Worm (Caenorhabditis elegans): ENCODE data around the gene flp-23.
A peak's percentile ranks its signal among the peaks of the same experiment; 100 is the strongest.

The flp-23 gene

ce11 chrIII:8663143-8663542 is 12.6 kb downstream of the flp-23 start:
- TF ChIP-seq nhr-237 (tag; optimal IDR thresholded peaks at IDR 0.05) = no peak

DNA sequence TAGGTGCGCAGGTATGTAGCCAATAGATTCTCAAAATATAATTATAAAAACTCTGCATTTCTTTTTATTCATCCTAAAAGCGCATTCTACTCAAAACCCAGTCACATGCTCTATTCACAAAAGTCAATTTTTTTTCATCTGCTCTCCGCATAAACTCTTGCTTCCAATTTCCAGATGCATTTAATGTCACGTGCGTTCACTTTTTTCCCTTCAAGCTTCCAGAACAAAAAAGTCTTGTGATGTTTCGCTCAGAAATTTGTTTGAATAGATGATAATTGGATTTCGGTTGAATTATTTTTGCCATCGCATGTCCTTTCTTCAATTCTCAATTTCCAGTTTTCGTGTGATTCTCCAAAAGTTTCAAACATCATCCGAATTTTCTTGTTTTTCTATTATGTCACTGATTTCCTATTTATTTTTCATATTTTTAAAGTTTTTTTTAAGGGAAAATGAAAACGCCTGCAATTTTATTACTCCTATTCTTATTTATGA is 14.4 kb downstream of the flp-23 start, which contains the start of gene F22B7.1:
Gene F22B7.1 (plus strand): TSS at position 442 of the 492 bp plus-strand sequence.
- TF ChIP-seq hlh-1 (tag; optimal IDR thresholded peaks at IDR 0.05) (no peak), unc-39 (tag; optimal IDR thresholded peaks at IDR 0.05) (no peak), mab-5 (tag; optimal IDR thresholded peaks at IDR 0.05) (no peak), unc-62 (GFP tag; optimal IDR thresholded peaks at IDR 0.05) (no peak), zip-8 (tag; optimal IDR thresholded peaks at IDR 0.05) (no peak), nhr-28 (tag; optimal IDR thresholded peaks at IDR 0.05) (no peak), ces-1 (GFP tag; optimal IDR thresholded peaks at IDR 0.05) (no peak), nhr-2 (tag; optimal IDR thresholded peaks at IDR 0.05) (no peak), lsy-2 (tag; optimal IDR thresholded peaks at IDR 0.05) (no peak)

ce11 chrIII:8667382-8667781 is 16.8 kb downstream of the flp-23 start, which contains the start of gene dpy-19:
Gene dpy-19, minus strand, starts transcription at chrIII:8667482.
- no peak for TF ChIP-seq lin-32 (GFP tag; optimal IDR thresholded peaks at IDR 0.05)
- no peak for TF ChIP-seq ceh-83 (GFP tag; optimal IDR thresholded peaks at IDR 0.05)
- no peak for TF ChIP-seq ceh-39 (tag; optimal IDR thresholded peaks at IDR 0.05)
- no peak for TF ChIP-seq nhr-12 (tag; optimal IDR thresholded peaks at IDR 0.05)
- TF ChIP-seq zip-8 (tag; optimal IDR thresholded peaks at IDR 0.05) = no peak
- no peak for TF ChIP-seq blmp-1 (tag; optimal IDR thresholded peaks at IDR 0.05)
- no peak for TF ChIP-seq tbx-8 (GFP tag; optimal IDR thresholded peaks at IDR 0.05)
- TF ChIP-seq unc-62 (GFP tag; optimal IDR thresholded peaks at IDR 0.05) = no peak
- no peak for TF ChIP-seq elt-3 (tag; optimal IDR thresholded peaks at IDR 0.05)
- TF ChIP-seq snpc-4 (tag; optimal IDR thresholded peaks at IDR 0.05) = no peak
- TF ChIP-seq cnd-1 (tag; optimal IDR thresholded peaks at IDR 0.05) = no peak
- no peak for TF ChIP-seq elt-1 (tag; optimal IDR thresholded peaks at IDR 0.05; ENCODE audit: borderline replicate concordance, insufficient read depth)
- no peak for TF ChIP-seq mls-2 (tag; optimal IDR thresholded peaks at IDR 0.05)

ce11 chrIII:8668717-8669116 is 18.1 kb downstream of the flp-23 start:
- TF ChIP-seq cnd-1 (tag; optimal IDR thresholded peaks at IDR 0.05) = no peak
- TF ChIP-seq mls-2 (tag; optimal IDR thresholded peaks at IDR 0.05) = no peak
- TF ChIP-seq ceh-43 (GFP tag; optimal IDR thresholded peaks at IDR 0.05) = no peak
- no peak for TF ChIP-seq mab-5 (tag; optimal IDR thresholded peaks at IDR 0.05)
- TF ChIP-seq hlh-1 (tag; optimal IDR thresholded peaks at IDR 0.05) = peak; percentile 4
- TF ChIP-seq unc-62 (GFP tag; optimal IDR thresholded peaks at IDR 0.05) = peak; percentile 63
- TF ChIP-seq sptf-1 (tag; optimal IDR thresholded peaks at IDR 0.05) = no peak

ce11 chrIII:8674980-8675485 is 24.5 kb downstream of the flp-23 start, which contains the start of gene pgl-2:
Gene pgl-2, minus strand, starts transcription at chrIII:8675435.
- TF ChIP-seq blmp-1 (tag; optimal IDR thresholded peaks at IDR 0.05) = no peak
- no peak for TF ChIP-seq unc-62 (GFP tag; optimal IDR thresholded peaks at IDR 0.05)
- TF ChIP-seq nhr-76 (tag; optimal IDR thresholded peaks at IDR 0.05) = no peak
- no peak for TF ChIP-seq pha-4 (tag; optimal IDR thresholded peaks at IDR 0.05)
- no peak for TF ChIP-seq ceh-83 (GFP tag; optimal IDR thresholded peaks at IDR 0.05)
- TF ChIP-seq lin-13 (tag; optimal IDR thresholded peaks at IDR 0.05) = no peak
- TF ChIP-seq ces-1 (GFP tag; optimal IDR thresholded peaks at IDR 0.05) = no peak
- no peak for TF ChIP-seq nhr-28 (tag; optimal IDR thresholded peaks at IDR 0.05)
- TF ChIP-seq lin-32 (GFP tag; optimal IDR thresholded peaks at IDR 0.05) = no peak
- TF ChIP-seq elt-1 (tag; optimal IDR thresholded peaks at IDR 0.05; ENCODE audit: borderline replicate concordance, insufficient read depth) = no peak
- no peak for TF ChIP-seq unc-39 (tag; optimal IDR thresholded peaks at IDR 0.05)
- no peak for TF ChIP-seq tbx-8 (GFP tag; optimal IDR thresholded peaks at IDR 0.05)
- TF ChIP-seq hlh-1 (tag; optimal IDR thresholded peaks at IDR 0.05) = no peak
- TF ChIP-seq drap-1 (GFP tag; optimal IDR thresholded peaks at IDR 0.05) = no peak
- TF ChIP-seq lsy-2 (tag; optimal IDR thresholded peaks at IDR 0.05) = no peak
- no peak for TF ChIP-seq mls-2 (tag; optimal IDR thresholded peaks at IDR 0.05)
- no peak for TF ChIP-seq nhr-2 (tag; optimal IDR thresholded peaks at IDR 0.05)

DNA sequence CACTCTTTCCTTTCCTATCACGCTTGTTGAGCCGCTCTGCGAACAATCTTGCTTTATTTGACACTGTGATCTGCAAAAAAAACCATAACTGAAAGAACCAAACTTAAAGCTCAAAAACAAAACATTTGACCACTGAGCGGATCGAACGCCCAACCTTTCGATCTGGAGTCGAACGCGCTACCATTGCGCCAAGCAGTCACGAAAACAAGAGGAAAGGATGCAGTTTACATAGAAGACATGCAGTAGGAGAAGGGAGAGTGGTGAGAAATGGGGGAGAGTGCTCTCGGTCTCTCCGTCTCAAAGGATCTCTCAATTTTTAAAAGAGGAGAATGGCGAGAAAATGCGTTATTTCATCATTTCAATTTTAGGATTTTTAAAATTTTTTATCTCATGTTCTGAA is 27.8 kb downstream of the flp-23 start:
- TF ChIP-seq unc-62 (GFP tag; optimal IDR thresholded peaks at IDR 0.05) (peak; percentile 43), ces-1 (GFP tag; optimal IDR thresholded peaks at IDR 0.05) (peak; percentile 44), sptf-1 (tag; optimal IDR thresholded peaks at IDR 0.05) (peak; percentile 98), mls-2 (tag; optimal IDR thresholded peaks at IDR 0.05) (peak; percentile 98), pha-4 (tag; optimal IDR thresholded peaks at IDR 0.05) (peak; percentile 62), lsy-2 (tag; optimal IDR thresholded peaks at IDR 0.05) (peak; percentile 66), nhr-12 (tag; optimal IDR thresholded peaks at IDR 0.05) (peak; percentile 22), lin-13 (tag; optimal IDR thresholded peaks at IDR 0.05) (peak; percentile 22), lin-32 (GFP tag; optimal IDR thresholded peaks at IDR 0.05) (peak; percentile 95), bed-3 (GFP tag; optimal IDR thresholded peaks at IDR 0.05) (peak; percentile 91), ceh-83 (GFP tag; optimal IDR thresholded peaks at IDR 0.05) (peak; percentile 97), cnd-1 (tag; optimal IDR thresholded peaks at IDR 0.05) (peak; percentile 95), elt-3 (tag; optimal IDR thresholded peaks at IDR 0.05) (peak; percentile 63), unc-120 (tag; optimal IDR thresholded peaks at IDR 0.05; ENCODE audit: poor library complexity, severe bottlenecking) (peak; percentile 90), nhr-76 (tag; optimal IDR thresholded peaks at IDR 0.05) (no peak), hlh-1 (tag; optimal IDR thresholded peaks at IDR 0.05) (peak; percentile 67), unc-39 (tag; optimal IDR thresholded peaks at IDR 0.05) (peak; percentile 33), nhr-237 (tag; optimal IDR thresholded peaks at IDR 0.05) (no peak), nhr-2 (tag; optimal IDR thresholded peaks at IDR 0.05) (peak; percentile 20), snpc-4 (tag; optimal IDR thresholded peaks at IDR 0.05) (no peak), M03D4.4 (tag; optimal IDR thresholded peaks at IDR 0.05) (peak; percentile 96), nhr-28 (tag; optimal IDR thresholded peaks at IDR 0.05) (peak; percentile 79), drap-1 (GFP tag; optimal IDR thresholded peaks at IDR 0.05) (peak; percentile 98), ham-2 (GFP tag; optimal IDR thresholded peaks at IDR 0.05) (peak; percentile 91), flh-1 (GFP tag; optimal IDR thresholded peaks at IDR 0.05) (peak; percentile 87), elt-1 (tag; optimal IDR thresholded peaks at IDR 0.05; ENCODE audit: borderline replicate concordance, insufficient read depth) (peak; percentile 61), sem-2 (GFP tag; optimal IDR thresholded peaks at IDR 0.05) (peak; percentile 94), blmp-1 (tag; optimal IDR thresholded peaks at IDR 0.05) (peak; percentile 50), ceh-39 (tag; optimal IDR thresholded peaks at IDR 0.05) (peak; percentile 43), ceh-43 (GFP tag; optimal IDR thresholded peaks at IDR 0.05) (peak; percentile 93)
